Fruit fly (Drosophila melanogaster) whole organism, embryonic: ENCODE results near the gene HIPP1.

Experiments used
- Antp ChIP-seq: fragments of 200-800 bp; sonication (Bioruptor generic); optimal IDR thresholded peaks from 3 replicates; lab custom pipeline; 2016; ENCODE audit warnings: missing biosample characterization, missing genetic modification characterization
- Bteb2 ChIP-seq: fragments of 200-800 bp; sonication (Bioruptor generic); optimal IDR thresholded peaks from 2 replicates; lab custom pipeline; 2016; ENCODE audit warnings: missing biosample characterization, missing genetic modification characterization
- CG11398 ChIP-seq: fragments of 200-800 bp; sonication (Bioruptor generic); optimal IDR thresholded peaks from 2 replicates; lab custom pipeline; 2016; ENCODE audit warnings: missing biosample characterization, missing genetic modification characterization
- CG11504 ChIP-seq: fragments of 200-800 bp; sonication (Bioruptor generic); optimal IDR thresholded peaks from 3 replicates; lab custom pipeline; 2019; ENCODE audit warnings: missing biosample characterization, mild to moderate bottlenecking, missing genetic modification characterization, moderate library complexity
- CG12659 ChIP-seq: fragments of 200-800 bp; sonication (Bioruptor generic); optimal IDR thresholded peaks from 3 replicates; lab custom pipeline; 2017; ENCODE audit warnings: mild to moderate bottlenecking, missing biosample characterization, missing genetic modification reagents, missing genetic modification characterization
- CG15514 ChIP-seq: fragments of 200-800 bp; sonication (Bioruptor generic); optimal IDR thresholded peaks from 3 replicates; lab custom pipeline; 2017; ENCODE audit warnings: missing biosample characterization, missing genetic modification characterization, mild to moderate bottlenecking, moderate library complexity, missing genetic modification reagents
- CG1832 ChIP-seq: fragments of 200-800 bp; sonication (Bioruptor generic); optimal IDR thresholded peaks from 2 replicates; lab custom pipeline; 2017; ENCODE audit warnings: missing biosample characterization, mild to moderate bottlenecking, missing genetic modification characterization, inconsistent platforms
- CG18476 ChIP-seq: fragments of 200-800 bp; sonication (Bioruptor generic); optimal IDR thresholded peaks from 2 replicates; lab custom pipeline; 2016; ENCODE audit warnings: missing biosample characterization, mild to moderate bottlenecking, missing genetic modification characterization
- CG18599 ChIP-seq: fragments of 200-800 bp; sonication (Bioruptor generic); optimal IDR thresholded peaks from 3 replicates; lab custom pipeline; 2017; ENCODE audit warnings: missing biosample characterization, missing genetic modification characterization, mild to moderate bottlenecking, moderate library complexity, missing genetic modification reagents
- CG18619 ChIP-seq: fragments of 200-800 bp; sonication (Bioruptor generic); optimal IDR thresholded peaks from 3 replicates; lab custom pipeline; 2017; ENCODE audit warnings: missing biosample characterization, mild to moderate bottlenecking, missing genetic modification characterization
- CG31365 ChIP-seq: fragments of 200-800 bp; sonication (Bioruptor generic); optimal IDR thresholded peaks from 2 replicates; lab custom pipeline; 2018; ENCODE audit warnings: missing biosample characterization, mild to moderate bottlenecking, missing genetic modification characterization
- CG31441 ChIP-seq: fragments of 200-800 bp; sonication (Bioruptor generic); IDR thresholded peaks from 2 replicates; pipeline ENCODE4 v1.3.6; 2022; ENCODE audit warnings: missing biosample characterization, missing genetic modification characterization
- CG33213 ChIP-seq: fragments of 200-800 bp; sonication (Bioruptor generic); optimal IDR thresholded peaks from 3 replicates; lab custom pipeline; 2016; ENCODE audit warnings: missing biosample characterization, missing genetic modification characterization
- CG4424 ChIP-seq: fragments of 200-800 bp; sonication (Bioruptor generic); optimal IDR thresholded peaks from 3 replicates; lab custom pipeline; 2016; ENCODE audit warnings: missing biosample characterization, missing genetic modification characterization
- CG6254 ChIP-seq: fragments of 200-800 bp; sonication (Bioruptor generic); optimal IDR thresholded peaks from 3 replicates; lab custom pipeline; 2017; ENCODE audit warnings: mild to moderate bottlenecking, missing biosample characterization, missing genetic modification reagents, missing genetic modification characterization
- CG7357 ChIP-seq: fragments of 200-800 bp; sonication (Bioruptor generic); IDR thresholded peaks from 3 replicates; pipeline ENCODE4 v1.3.6; 2022; ENCODE audit warnings: missing biosample characterization, missing genetic modification characterization
- CG7786 ChIP-seq: fragments of 200-800 bp; sonication (Bioruptor generic); optimal IDR thresholded peaks from 2 replicates; lab custom pipeline; 2016; ENCODE audit warnings: missing biosample characterization, missing genetic modification characterization
- CG7839 ChIP-seq: fragments of 200-800 bp; sonication (Bioruptor generic); optimal IDR thresholded peaks from 3 replicates; lab custom pipeline; 2018; ENCODE audit warnings: missing biosample characterization, mild to moderate bottlenecking, missing genetic modification characterization, moderate library complexity
- Camta ChIP-seq: fragments of 200-800 bp; sonication (Bioruptor generic); optimal IDR thresholded peaks from 2 replicates; lab custom pipeline; 2016; ENCODE audit warnings: missing biosample characterization, missing genetic modification characterization
- Dip3 ChIP-seq: fragments of 200-800 bp; sonication (Bioruptor generic); optimal IDR thresholded peaks from 3 replicates; lab custom pipeline; 2016; ENCODE audit warnings: missing biosample characterization, missing genetic modification characterization
- Doc3 ChIP-seq: fragments of 200-800 bp; sonication (Bioruptor generic); IDR thresholded peaks from 3 replicates; pipeline ENCODE4 v1.3.6; 2022; ENCODE audit warnings: missing biosample characterization, missing genetic modification characterization; ENCODE audit not compliant: partially characterized antibody
- Eip74EF ChIP-seq, 2 experiments: fragments of 200-800 bp in 1 of 2; fragments of >200 bp in 1 of 2; sonication (Bioruptor generic) in 1 of 2; optimal IDR thresholded peaks; 2 replicates each; lab custom pipeline; 2017 to 2019; ENCODE audit warnings: missing biosample characterization in 2 of 2, missing genetic modification characterization in 2 of 2, mild to moderate bottlenecking in 1 of 2, moderate library complexity in 1 of 2
- Fer1 ChIP-seq: fragments of 200-800 bp; sonication (Bioruptor generic); optimal IDR thresholded peaks from 2 replicates; lab custom pipeline; 2017; ENCODE audit warnings: missing biosample characterization, mild to moderate bottlenecking, missing genetic modification characterization
- H2.0 ChIP-seq: fragments of 200-800 bp; sonication (Bioruptor generic); IDR thresholded peaks from 2 replicates; pipeline ENCODE4 v1.3.6; 2022; ENCODE audit warnings: missing biosample characterization, missing genetic modification characterization
- HLH3B ChIP-seq: fragments of 200-800 bp; sonication (Bioruptor generic); IDR thresholded peaks from 2 replicates; pipeline ENCODE4 v1.3.6; 2022; ENCODE audit warnings: missing biosample characterization, missing genetic modification characterization
- HLHmδ ChIP-seq: fragments of 200-800 bp; sonication (Bioruptor generic); optimal IDR thresholded peaks from 2 replicates; lab custom pipeline; 2018; ENCODE audit warnings: missing biosample characterization, mild to moderate bottlenecking, missing genetic modification characterization, moderate library complexity
- Lhr ChIP-seq: fragments of 200-800 bp; sonication (Bioruptor generic); optimal IDR thresholded peaks from 3 replicates; lab custom pipeline; 2017; ENCODE audit warnings: mild to moderate bottlenecking, missing biosample characterization, missing genetic modification reagents, missing genetic modification characterization
- Pdp1 ChIP-seq, 2 experiments: fragments of 200-800 bp; sonication (Bioruptor generic); optimal IDR thresholded peaks; 3 replicates each; lab custom pipeline; 2016; ENCODE audit warnings: missing biosample characterization in 2 of 2, missing genetic modification characterization in 2 of 2, mild to moderate bottlenecking in 1 of 2, moderate library complexity in 1 of 2
- Ssrp ChIP-seq: fragments of 200-800 bp; sonication (Bioruptor generic); optimal IDR thresholded peaks from 2 replicates; lab custom pipeline; 2018; ENCODE audit warnings: missing biosample characterization, mild to moderate bottlenecking, missing genetic modification characterization, moderate library complexity
- Taf1 ChIP-seq: fragments of 200-800 bp; sonication (Bioruptor generic); IDR thresholded peaks from 2 replicates; pipeline ENCODE4 v1.3.6; 2022; ENCODE audit warnings: missing biosample characterization, missing genetic modification characterization
- ash1 ChIP-seq: fragments of 200-800 bp; sonication (Bioruptor generic); optimal IDR thresholded peaks from 2 replicates; lab custom pipeline; 2018; ENCODE audit warnings: missing biosample characterization, mild to moderate bottlenecking, missing genetic modification characterization
- bigmax ChIP-seq: fragments of 200-800 bp; sonication (Bioruptor generic); optimal IDR thresholded peaks from 2 replicates; lab custom pipeline; 2018; ENCODE audit warnings: missing biosample characterization, mild to moderate bottlenecking, missing genetic modification characterization
- br ChIP-seq: fragments of >200 bp; optimal IDR thresholded peaks from 2 replicates; lab custom pipeline; 2017
- dpn ChIP-seq, 2 experiments: fragments of 200-800 bp; sonication (Bioruptor generic); optimal IDR thresholded peaks; 3 replicates each; lab custom pipeline; 2016; ENCODE audit warnings: missing biosample characterization in 2 of 2, missing genetic modification characterization in 2 of 2
- en ChIP-seq: fragments of 200-800 bp; sonication (Bioruptor generic); optimal IDR thresholded peaks from 2 replicates; lab custom pipeline; 2016; ENCODE audit warnings: missing biosample characterization, missing genetic modification characterization
- exex ChIP-seq: fragments of 200-800 bp; sonication (Bioruptor generic); optimal IDR thresholded peaks from 4 replicates; lab custom pipeline; 2018; ENCODE audit warnings: missing biosample characterization, mild to moderate bottlenecking, missing genetic modification characterization, moderate library complexity
- fd102C ChIP-seq: fragments of 200-800 bp; sonication (Bioruptor generic); optimal IDR thresholded peaks from 2 replicates; lab custom pipeline; 2018; ENCODE audit warnings: missing biosample characterization, mild to moderate bottlenecking, missing genetic modification characterization, moderate library complexity
- grn ChIP-seq: fragments of 200-800 bp; sonication (Bioruptor generic); optimal IDR thresholded peaks from 3 replicates; lab custom pipeline; 2017; ENCODE audit warnings: missing biosample characterization, missing genetic modification characterization
- her ChIP-seq: fragments of 200-800 bp; sonication (Bioruptor generic); optimal IDR thresholded peaks from 2 replicates; lab custom pipeline; 2016; ENCODE audit warnings: missing biosample characterization, missing genetic modification characterization
- jigr1 ChIP-seq: fragments of 200-800 bp; sonication (Bioruptor generic); IDR thresholded peaks from 3 replicates; pipeline ENCODE4 v1.3.6; 2022; ENCODE audit warnings: missing biosample characterization, missing genetic modification characterization
- jing ChIP-seq: fragments of 200-800 bp; sonication (Bioruptor generic); optimal IDR thresholded peaks from 2 replicates; lab custom pipeline; 2018; ENCODE audit warnings: missing biosample characterization, mild to moderate bottlenecking, missing genetic modification characterization
- nmo ChIP-seq: fragments of 200-800 bp; sonication (Bioruptor generic); optimal IDR thresholded peaks from 2 replicates; lab custom pipeline; 2018; ENCODE audit warnings: missing biosample characterization, mild to moderate bottlenecking, missing genetic modification characterization, moderate library complexity
- pzg ChIP-seq: fragments of 200-800 bp; sonication (Bioruptor generic); optimal IDR thresholded peaks from 3 replicates; lab custom pipeline; 2018; ENCODE audit warnings: missing biosample characterization, mild to moderate bottlenecking, missing genetic modification characterization, moderate library complexity
- salm ChIP-seq: fragments of 200-800 bp; sonication (Bioruptor generic); optimal IDR thresholded peaks from 2 replicates; lab custom pipeline; 2018; ENCODE audit warnings: missing biosample characterization, mild to moderate bottlenecking, missing genetic modification characterization
- sd ChIP-seq: fragments of 200-800 bp; sonication (Bioruptor generic); optimal IDR thresholded peaks from 3 replicates; lab custom pipeline; 2018; ENCODE audit warnings: missing biosample characterization, mild to moderate bottlenecking, missing genetic modification characterization, moderate library complexity
- slp2 ChIP-seq: fragments of 200-800 bp; sonication (Bioruptor generic); optimal IDR thresholded peaks from 2 replicates; lab custom pipeline; 2016; ENCODE audit warnings: missing biosample characterization, missing genetic modification characterization
- sr ChIP-seq: fragments of 200-800 bp; sonication (Bioruptor generic); IDR thresholded peaks from 3 replicates; pipeline ENCODE4 v1.3.6; 2022; ENCODE audit warnings: missing biosample characterization, missing genetic modification characterization
- trh ChIP-seq: fragments of 200-800 bp; sonication (Bioruptor generic); optimal IDR thresholded peaks from 2 replicates; lab custom pipeline; 2016; ENCODE audit warnings: missing biosample characterization, missing genetic modification characterization
- wek ChIP-seq: fragments of 200-800 bp; sonication (Bioruptor generic); optimal IDR thresholded peaks from 3 replicates; lab custom pipeline; 2018; ENCODE audit warnings: missing biosample characterization, mild to moderate bottlenecking, missing genetic modification characterization, moderate library complexity

HIPP1 gene

DNA sequence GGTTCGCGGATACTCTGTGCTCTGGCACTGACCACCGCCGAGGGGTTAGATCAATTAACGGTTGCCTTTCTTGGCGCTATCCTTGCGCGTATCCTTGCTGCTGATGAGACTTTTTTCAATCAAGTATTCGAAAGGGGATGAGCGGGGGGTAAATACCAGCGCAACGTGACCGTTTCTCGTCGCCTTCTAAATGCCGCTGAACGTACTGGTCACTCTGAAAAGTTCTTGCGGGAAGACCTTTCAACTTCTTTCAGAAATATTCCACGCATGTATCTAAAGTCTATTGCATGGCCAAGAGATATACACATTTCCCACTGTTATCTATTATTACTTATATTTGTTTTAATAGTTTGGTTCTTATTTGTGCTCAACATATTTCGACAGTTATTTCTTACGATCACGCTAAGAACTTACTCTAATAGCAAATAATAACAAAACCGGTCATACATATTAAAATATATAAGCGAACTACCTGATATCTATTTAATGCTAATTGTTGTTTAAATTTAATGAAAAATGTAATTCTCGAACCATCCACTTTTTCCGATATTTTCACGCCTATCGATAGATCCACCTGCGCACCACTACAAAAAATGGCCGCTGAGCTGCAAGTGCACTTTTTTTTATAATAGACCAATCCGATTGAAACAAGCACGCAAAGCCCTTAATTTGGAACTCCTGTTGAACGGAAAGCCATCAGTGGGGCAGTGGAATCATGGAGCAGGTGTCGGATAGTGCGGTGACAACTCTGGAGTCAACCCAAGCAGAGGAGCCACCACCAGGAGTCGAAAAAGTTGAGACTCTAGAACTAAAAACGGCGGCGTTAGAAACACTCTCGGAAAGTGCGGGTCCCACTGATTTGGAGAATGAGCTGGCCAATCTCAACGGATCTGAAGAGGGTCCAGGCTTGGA lies at the start of gene HIPP1, which contains the start of gene CG3634 (continued):
- TF ChIP-seq H2.0 (GFP tag; lab: Robert Waterston, UW), result no peak
- no peak for TF ChIP-seq en (GFP tag; lab: Kevin White, UChicago)
- TF ChIP-seq dpn (GFP tag; optimal IDR thresholded peaks at IDR 0.05; lab: Kevin White, UChicago), result no peak
- TF ChIP-seq Doc3, result peak; percentile 50; the same call in 1 of the 3 replicates
- TF ChIP-seq CG18619 (GFP tag; lab: Kevin White, UChicago), result no peak
- TF ChIP-seq her (GFP tag; lab: Kevin White, UChicago), result no peak
- TF ChIP-seq trh, result no peak
- no peak for TF ChIP-seq sd (tag; lab: Kevin White, UChicago)
- TF ChIP-seq jing (GFP tag; lab: Kevin White, UChicago), result no peak
- no peak for TF ChIP-seq CG7357 (GFP tag; lab: Robert Waterston, UW)
- TF ChIP-seq CG18476 (GFP tag; lab: Kevin White, UChicago), result no peak
- TF ChIP-seq slp2 (GFP tag; lab: Kevin White, UChicago), result no peak
- no peak for TF ChIP-seq Ssrp (tag; lab: Kevin White, UChicago)
- no peak for TF ChIP-seq CG18599 (GFP tag; lab: Kevin White, UChicago)
- TF ChIP-seq exex, result no peak
- no peak for TF ChIP-seq HLH3B (GFP tag; lab: Robert Waterston, UW)
- TF ChIP-seq sr (GFP tag; lab: Robert Waterston, UW), result no peak
- no peak for TF ChIP-seq Dip3 (GFP tag; lab: Kevin White, UChicago)
- TF ChIP-seq CG7786, result no peak
- TF ChIP-seq grn (GFP tag; lab: Kevin White, UChicago), result no peak
- no peak for TF ChIP-seq CG31365 (tag; lab: Kevin White, UChicago)
- TF ChIP-seq bigmax (GFP tag; lab: Kevin White, UChicago), result no peak
- no peak for TF ChIP-seq Bteb2
- no peak for TF ChIP-seq CG6254 (GFP tag; lab: Kevin White, UChicago)
- no peak for TF ChIP-seq Pdp1 (GFP tag; optimal IDR thresholded peaks at IDR 0.05; lab: Kevin White, UChicago)
- no peak for TF ChIP-seq HLHmδ (GFP tag; lab: Kevin White, UChicago)
- peak; percentile 51 for TF ChIP-seq Lhr (GFP tag; lab: Kevin White, UChicago)
- no peak for TF ChIP-seq CG11398 (GFP tag; lab: Kevin White, UChicago)
- TF ChIP-seq CG31441 (GFP tag; lab: Robert Waterston, UW), result no peak
- peak; percentile 22 for TF ChIP-seq CG15514
- TF ChIP-seq Antp, result no peak
- no peak for TF ChIP-seq Camta (GFP tag; lab: Kevin White, UChicago)
- no peak for TF ChIP-seq br (lab: Kevin White, UChicago)
- TF ChIP-seq CG7839, result no peak
- no peak for TF ChIP-seq CG1832 (GFP tag; lab: Kevin White, UChicago)
- no peak for TF ChIP-seq CG33213
- no peak for TF ChIP-seq Taf1
- no peak for TF ChIP-seq Eip74EF (GFP tag; optimal IDR thresholded peaks at IDR 0.05; lab: Kevin White, UChicago)
- no peak for TF ChIP-seq salm (tag; lab: Kevin White, UChicago)
- TF ChIP-seq fd102C, result no peak
- TF ChIP-seq ash1 (GFP tag; lab: Kevin White, UChicago), result no peak
- no peak for TF ChIP-seq Fer1
- TF ChIP-seq jigr1 (GFP tag; lab: Robert Waterston, UW), result no peak
- TF ChIP-seq CG4424 (GFP tag; lab: Kevin White, UChicago), result no peak
- no peak for TF ChIP-seq wek
- TF ChIP-seq pzg (GFP tag; lab: Kevin White, UChicago), result peak; percentile 60
- peak; percentile 62 for TF ChIP-seq nmo (GFP tag; lab: Kevin White, UChicago)
- peak; percentile 57 for TF ChIP-seq CG12659 (GFP tag; lab: Kevin White, UChicago)
- TF ChIP-seq CG11504 (tag; lab: Kevin White, UChicago), result no peak
